Worm (Caenorhabditis elegans) whole organism, L2 larva: ENCODE measurements around the gene oga-1.

Experiments
- elt-3 ChIP-seq: sonication (generic microtip); optimal IDR thresholded peaks from 2 replicates; lab custom pipeline; 2017; ENCODE audit warnings: missing biosample characterization, missing genetic modification characterization
- lsy-2 ChIP-seq, 2 experiments: fragments of 150-350 bp in 1 of 2; sonication (generic microtip) in 1 of 2; optimal IDR thresholded peaks; 2 replicates each; lab custom pipeline; 2014 to 2017; ENCODE audit warnings: missing biosample characterization in 2 of 2, missing genetic modification characterization in 2 of 2
- nhr-25 ChIP-seq: fragments of 150-350 bp; sonication (generic microtip); optimal IDR thresholded peaks from 3 replicates; lab custom pipeline; 2014; ENCODE audit warnings: missing biosample characterization, missing genetic modification characterization
- peb-1 ChIP-seq: fragments of 150-350 bp; optimal IDR thresholded peaks from 2 replicates; lab custom pipeline; 2014; ENCODE audit warnings: missing biosample characterization, missing genetic modification characterization
- skn-1 ChIP-seq: sonication (generic microtip); optimal IDR thresholded peaks from 2 replicates; lab custom pipeline; 2017; ENCODE audit warnings: missing biosample characterization, missing genetic modification characterization
- snpc-4 ChIP-seq: fragments of 150-350 bp; optimal IDR thresholded peaks from 2 replicates; lab custom pipeline; 2014; ENCODE audit warnings: missing biosample characterization, missing genetic modification characterization
- ztf-4 ChIP-seq: fragments of 150-350 bp; optimal IDR thresholded peaks from 2 replicates; lab custom pipeline; 2014; ENCODE audit warnings: missing biosample characterization, missing genetic modification characterization

- no peak for TF ChIP-seq lsy-2 (tag; optimal IDR thresholded peaks at IDR 0.05; lab: Kevin White, UChicago)
- TF ChIP-seq elt-3 (tag; lab: Kevin White, UChicago) = no peak
- TF ChIP-seq peb-1 (tag; lab: Kevin White, UChicago) = no peak
- TF ChIP-seq snpc-4 (tag; lab: Kevin White, UChicago) = no peak
- TF ChIP-seq skn-1 (tag; lab: Kevin White, UChicago) = no peak
- TF ChIP-seq nhr-25 (tag; lab: Kevin White, UChicago) = no peak
- TF ChIP-seq ztf-4 (tag; lab: Kevin White, UChicago) = no peak
These were observed 16.9 kb upstream of the oga-1 start for ce11 chrX:9364082-9364481.
